Worm (Caenorhabditis elegans) whole organism, early embryonic: ENCODE data around the gene snu-23.

Source experiments
- B0310.2 ChIP-seq: sonication (generic microtip); optimal IDR thresholded peaks from 2 replicates; lab custom pipeline; 2016; ENCODE audit warnings: mild to moderate bottlenecking, missing genetic modification characterization, missing compliant biosample characterization
- F13C5.2 ChIP-seq: sonication (generic microtip); optimal IDR thresholded peaks from 2 replicates; lab custom pipeline; 2017; ENCODE audit warnings: mild to moderate bottlenecking, missing genetic modification characterization, inconsistent platforms, missing compliant biosample characterization
- ama-1 ChIP-seq: fragments of 150-350 bp; optimal IDR thresholded peaks from 2 replicates; lab custom pipeline; 2014
- ceh-13 ChIP-seq: fragments of 200-800 bp; sonication (Bioruptor generic); optimal IDR thresholded peaks from 2 replicates; lab custom pipeline; 2018; ENCODE audit warnings: mild to moderate bottlenecking, missing genetic modification characterization, missing compliant biosample characterization
- hmbx-1 ChIP-seq: sonication (generic microtip); optimal IDR thresholded peaks from 2 replicates; lab custom pipeline; 2016; ENCODE audit warnings: mild to moderate bottlenecking, missing genetic modification characterization, missing compliant biosample characterization
- hmg-4 ChIP-seq: fragments of 200-800 bp; sonication (Bioruptor generic); optimal IDR thresholded peaks from 2 replicates; lab custom pipeline; 2018; ENCODE audit warnings: mild to moderate bottlenecking, missing genetic modification characterization, missing compliant biosample characterization
- pes-1 ChIP-seq: fragments of 200-800 bp; sonication (Bioruptor generic); IDR thresholded peaks from 2 replicates; pipeline ENCODE4 v1.3.6; 2022; ENCODE audit warnings: missing genetic modification reagents, missing genetic modification characterization, missing compliant biosample characterization
- scrt-1 ChIP-seq: fragments of 200-800 bp; sonication (Bioruptor generic); IDR thresholded peaks from 2 replicates; pipeline ENCODE4 v1.3.6; 2022; ENCODE audit warnings: missing genetic modification characterization, missing compliant biosample characterization
- sea-1 ChIP-seq: fragments of 200-800 bp; sonication (Bioruptor generic); conservative IDR thresholded peaks from 2 replicates; pipeline ENCODE4 v1.3.6; 2022; ENCODE audit warnings: missing genetic modification characterization, missing compliant biosample characterization
- tbx-37 ChIP-seq: fragments of 200-800 bp; sonication (Bioruptor generic); conservative IDR thresholded peaks from 2 replicates; pipeline ENCODE4 v1.3.6; 2022; ENCODE audit warnings: missing genetic modification reagents, missing genetic modification characterization, missing compliant biosample characterization
- tra-4 ChIP-seq: sonication (generic microtip); optimal IDR thresholded peaks from 2 replicates; lab custom pipeline; 2017; ENCODE audit warnings: missing genetic modification characterization, missing compliant biosample characterization

DNA sequence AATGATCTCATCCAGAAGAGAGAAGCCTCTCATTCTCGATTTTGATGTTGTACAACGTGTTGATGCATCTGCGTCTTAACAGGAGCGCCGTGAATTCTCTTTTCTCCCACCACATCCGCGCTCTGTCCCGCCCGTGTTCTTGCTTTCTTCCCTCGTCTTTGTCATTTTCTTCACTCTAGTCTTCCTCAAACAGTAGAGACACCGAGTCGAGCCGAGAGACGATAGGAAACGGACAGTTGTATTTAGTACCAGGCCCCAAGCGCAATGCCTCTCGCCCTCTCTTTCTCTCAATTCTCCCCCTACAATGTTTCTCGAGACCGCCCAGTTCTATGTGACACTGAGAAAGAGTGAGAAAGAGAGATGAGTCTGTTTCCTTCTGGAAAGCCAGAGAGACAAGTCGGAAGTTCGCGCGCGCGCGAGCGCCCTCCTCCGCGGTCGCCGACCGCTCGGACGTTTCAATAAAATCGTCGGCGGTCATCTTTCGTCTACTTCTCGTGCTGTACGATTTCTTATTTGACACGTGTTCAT lies 40.3 kb downstream of the snu-23 start, which contains the start of gene ZK112.4:
- TF ChIP-seq ceh-13 (GFP tag; lab: Kevin White, UChicago) (no peak), hmg-4 (GFP tag; lab: Kevin White, UChicago) (peak; percentile 44), F13C5.2 (tag; lab: Kevin White, UChicago) (no peak), pes-1 (GFP tag; lab: Robert Waterston, UW) (no peak), hmbx-1 (tag; lab: Kevin White, UChicago) (no peak), B0310.2 (tag; lab: Kevin White, UChicago) (no peak), ama-1 (no peak), scrt-1 (no peak), tra-4 (tag; lab: Kevin White, UChicago) (no peak), tbx-37 (GFP tag; lab: Robert Waterston, UW) (no peak), sea-1 (GFP tag; lab: Robert Waterston, UW) (no peak)
